Worm (Caenorhabditis elegans) whole organism, L2 larva: ENCODE data around the gene F15E6.4.

ENCODE experiments used
- C34F6.9 ChIP-seq: fragments of 150-350 bp; optimal IDR thresholded peaks from 2 replicates; lab custom pipeline; 2014; ENCODE audit warnings: missing biosample characterization, missing genetic modification characterization
- blmp-1 ChIP-seq: sonication (generic microtip); optimal IDR thresholded peaks from 2 replicates; lab custom pipeline; 2017; ENCODE audit warnings: missing genetic modification characterization, mild to moderate bottlenecking, missing compliant biosample characterization, antibody characterized with exemption, moderate library complexity; ENCODE audit not compliant: insufficient read depth
- nhr-25 ChIP-seq: fragments of 150-350 bp; sonication (generic microtip); optimal IDR thresholded peaks from 3 replicates; lab custom pipeline; 2014; ENCODE audit warnings: missing biosample characterization, missing genetic modification characterization
- peb-1 ChIP-seq: fragments of 150-350 bp; optimal IDR thresholded peaks from 2 replicates; lab custom pipeline; 2014; ENCODE audit warnings: missing biosample characterization, missing genetic modification characterization
- sma-3 ChIP-seq: sonication (generic microtip); optimal IDR thresholded peaks from 2 replicates; lab custom pipeline; 2016; ENCODE audit warnings: missing genetic modification reagents, missing genetic modification characterization, missing compliant biosample characterization
- snpc-4 ChIP-seq: fragments of 150-350 bp; optimal IDR thresholded peaks from 2 replicates; lab custom pipeline; 2014; ENCODE audit warnings: missing biosample characterization, missing genetic modification characterization
- unc-39 ChIP-seq: fragments of 150-350 bp; optimal IDR thresholded peaks from 2 replicates; lab custom pipeline; 2014; ENCODE audit warnings: missing biosample characterization, missing genetic modification characterization
- zag-1 ChIP-seq: fragments of 150-350 bp; optimal IDR thresholded peaks from 2 replicates; lab custom pipeline; 2014; ENCODE audit warnings: missing biosample characterization, missing genetic modification characterization

DNA sequence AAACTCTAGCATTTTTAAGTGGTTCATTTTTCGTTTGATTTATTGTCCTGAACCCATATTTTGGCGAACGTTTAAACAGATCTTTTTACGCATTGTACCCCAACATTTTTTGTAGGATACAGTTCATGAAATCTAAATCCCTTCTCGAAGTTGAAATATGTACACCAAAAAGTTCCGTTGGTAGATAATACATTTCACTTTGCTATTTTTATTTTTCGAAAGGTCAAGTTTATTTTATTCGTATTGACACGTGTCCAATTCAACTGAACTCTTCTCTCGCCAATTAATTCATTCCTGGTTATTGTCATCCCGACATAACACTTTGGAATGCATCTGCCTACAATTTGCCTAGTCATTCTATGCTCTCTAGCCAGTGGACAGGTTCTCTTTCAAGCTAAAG is 20.3 kb upstream of the F15E6.4 start, which contains the start of gene F36A4.2:
- TF ChIP-seq unc-39 (tag; lab: Kevin White, UChicago) (no peak), nhr-25 (tag; lab: Kevin White, UChicago) (no peak), snpc-4 (tag; lab: Kevin White, UChicago) (no peak), blmp-1 (tag; lab: Kevin White, UChicago) (no peak), zag-1 (tag; lab: Kevin White, UChicago) (no peak), C34F6.9 (tag; lab: Kevin White, UChicago) (no peak), peb-1 (no peak), sma-3 (GFP tag; lab: Kevin White, UChicago) (no peak)
